Worm (Caenorhabditis elegans) whole organism, early embryonic: ENCODE data around the gene ssna-1.
A peak's percentile ranks its signal among the peaks of the same experiment; 100 is the strongest.

ENCODE experiments used
- B0310.2 ChIP-seq: sonication (generic microtip); optimal IDR thresholded peaks from 2 replicates; lab custom pipeline; 2016; ENCODE audit warnings: mild to moderate bottlenecking, missing genetic modification characterization, missing compliant biosample characterization
- ama-1 ChIP-seq: fragments of 150-350 bp; optimal IDR thresholded peaks from 2 replicates; lab custom pipeline; 2014
- ceh-13 ChIP-seq: fragments of 200-800 bp; sonication (Bioruptor generic); optimal IDR thresholded peaks from 2 replicates; lab custom pipeline; 2018; ENCODE audit warnings: mild to moderate bottlenecking, missing genetic modification characterization, missing compliant biosample characterization
- ets-7 ChIP-seq: sonication (generic microtip); optimal IDR thresholded peaks from 2 replicates; lab custom pipeline; 2016; ENCODE audit warnings: missing genotype, missing genetic modification characterization, missing compliant biosample characterization
- pes-1 ChIP-seq: fragments of 200-800 bp; sonication (Bioruptor generic); IDR thresholded peaks from 2 replicates; pipeline ENCODE4 v1.3.6; 2022; ENCODE audit warnings: missing genetic modification reagents, missing genetic modification characterization, missing compliant biosample characterization
- tbx-11 ChIP-seq: fragments of 200-800 bp; sonication (Bioruptor generic); IDR thresholded peaks from 2 replicates; pipeline ENCODE4 v1.3.6; 2022; ENCODE audit warnings: missing genetic modification characterization, missing compliant biosample characterization
- tra-4 ChIP-seq: sonication (generic microtip); optimal IDR thresholded peaks from 2 replicates; lab custom pipeline; 2017; ENCODE audit warnings: missing genetic modification characterization, missing compliant biosample characterization

- TF ChIP-seq ceh-13: no peak
- TF ChIP-seq tra-4 (tag; lab: Kevin White, UChicago): no peak
- TF ChIP-seq ama-1 (lab: Kevin White, UChicago): peak; percentile 75
- no peak for TF ChIP-seq B0310.2 (tag; lab: Kevin White, UChicago)
- TF ChIP-seq tbx-11 (GFP tag; lab: Robert Waterston, UW): no peak
- TF ChIP-seq ets-7 (tag; lab: Kevin White, UChicago): no peak
- no peak for TF ChIP-seq pes-1 (GFP tag; lab: Robert Waterston, UW)
Measured at ce11 chrIV:388073-388472, at the start of gene ssna-1.
